Worm (Caenorhabditis elegans) whole organism, midembryonic: ENCODE results near the gene F38C2.1.

Experiments
- cog-1 ChIP-seq: sonication (generic microtip); optimal IDR thresholded peaks from 2 replicates; lab custom pipeline; 2016; ENCODE audit warnings: missing genetic modification characterization, missing compliant biosample characterization
- tab-1 ChIP-seq: fragments of 200-800 bp; sonication (Bioruptor generic); IDR thresholded peaks from 2 replicates; pipeline ENCODE4 v1.3.6; 2022; ENCODE audit warnings: missing genetic modification characterization, missing compliant biosample characterization
- ztf-29 ChIP-seq: fragments of 200-800 bp; sonication (Bioruptor generic); IDR thresholded peaks from 2 replicates; pipeline ENCODE4 v1.3.6; 2022; ENCODE audit warnings: missing genetic modification reagents, missing genetic modification characterization, missing compliant biosample characterization

DNA sequence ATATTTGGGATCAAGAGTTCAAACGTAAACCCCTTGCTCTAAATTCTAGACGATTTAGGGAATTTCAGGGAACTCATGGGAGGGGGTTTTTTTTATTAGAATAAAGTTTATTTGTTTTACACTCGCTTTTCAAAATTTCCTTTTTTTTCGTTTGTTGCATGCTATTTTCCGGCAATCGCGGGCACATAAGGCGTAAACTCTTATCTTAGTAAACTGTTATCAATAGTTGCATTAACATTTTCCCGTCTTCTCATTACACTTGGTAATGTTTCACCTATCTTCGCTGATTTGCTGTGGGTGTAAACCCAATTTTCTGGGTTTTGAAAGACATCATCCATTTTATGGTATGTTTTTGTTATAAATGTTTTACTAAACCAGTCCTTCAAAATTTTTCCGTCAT is 46.7 kb downstream of the F38C2.1 start:
- TF ChIP-seq ztf-29: no peak
- no peak for TF ChIP-seq cog-1 (tag; lab: Kevin White, UChicago)
- no peak for TF ChIP-seq tab-1
